Worm (Caenorhabditis elegans) whole organism, L4 larva: ENCODE measurements around the gene nspd-9.

Experiments used
- D1046.2 ChIP-seq: fragments of 200-800 bp; sonication (Bioruptor generic); IDR thresholded peaks from 2 replicates; pipeline ENCODE4 v1.3.6; 2022; ENCODE audit warnings: missing genetic modification characterization, missing compliant biosample characterization
- F10B5.3 ChIP-seq: sonication (generic microtip); optimal IDR thresholded peaks from 2 replicates; lab custom pipeline; 2016; ENCODE audit warnings: mild to moderate bottlenecking, missing genetic modification characterization, missing compliant biosample characterization
- F44E2.7 ChIP-seq: fragments of 200-800 bp; sonication (Bioruptor generic); IDR thresholded peaks from 2 replicates; pipeline ENCODE4 v2.1.2; 2022; ENCODE audit warnings: missing genetic modification characterization, missing compliant biosample characterization
- R02D3.7 ChIP-seq: fragments of 150-350 bp; sonication (generic microtip); optimal IDR thresholded peaks from 3 replicates; lab custom pipeline; 2014; ENCODE audit warnings: missing biosample characterization, missing genetic modification characterization
- aha-1 ChIP-seq: fragments of 150-350 bp; peaks from one replicate; lab custom pipeline; 2014; ENCODE audit warnings: missing biosample characterization, missing genetic modification characterization
- arid-1 ChIP-seq: fragments of 200-800 bp; sonication (Bioruptor generic); conservative IDR thresholded peaks from 2 replicates; pipeline ENCODE4 v1.3.6; 2022; ENCODE audit warnings: missing genetic modification reagents, missing genetic modification characterization, missing compliant biosample characterization
- ceh-32 ChIP-seq: sonication (generic microtip); optimal IDR thresholded peaks from 2 replicates; lab custom pipeline; 2016; ENCODE audit warnings: mild to moderate bottlenecking, missing genetic modification characterization, missing compliant biosample characterization; ENCODE audit not compliant: poor library complexity
- ceh-44 ChIP-seq: fragments of 200-800 bp; sonication (Bioruptor generic); IDR thresholded peaks from 2 replicates; pipeline ENCODE4 v1.3.6; 2022; ENCODE audit warnings: missing genetic modification reagents, missing genetic modification characterization, missing compliant biosample characterization
- cey-2 ChIP-seq: sonication (generic microtip); optimal IDR thresholded peaks from 3 replicates; lab custom pipeline; 2017; ENCODE audit warnings: missing genetic modification characterization, mild to moderate bottlenecking, missing compliant biosample characterization, antibody characterized with exemption, borderline replicate concordance; ENCODE audit not compliant: insufficient read depth
- ctbp-1 ChIP-seq: fragments of 200-800 bp; sonication (Bioruptor generic); IDR thresholded peaks from 2 replicates; pipeline ENCODE4 v1.3.6; 2022; ENCODE audit warnings: missing genetic modification reagents, missing genetic modification characterization, missing compliant biosample characterization
- daf-12 ChIP-seq: fragments of 150-350 bp; optimal IDR thresholded peaks from 2 replicates; lab custom pipeline; 2014; ENCODE audit warnings: missing biosample characterization, missing genetic modification reagents, missing genetic modification characterization
- daf-16 ChIP-seq, 3 experiments: sonication (generic microtip); optimal IDR thresholded peaks; 2 replicates each; lab custom pipeline; 2016 to 2017; ENCODE audit warnings: missing genetic modification characterization in 3 of 3, missing genetic modification reagents in 3 of 3, mild to moderate bottlenecking in 2 of 3, missing compliant biosample characterization in 2 of 3, missing biosample characterization in 1 of 3, moderate library complexity in 1 of 3
- daf-19 ChIP-seq: fragments of 200-800 bp; sonication (Bioruptor generic); conservative IDR thresholded peaks from 2 replicates; pipeline ENCODE4 v1.3.6; 2022; ENCODE audit warnings: missing genetic modification characterization, missing compliant biosample characterization
- daf-8 ChIP-seq: fragments of 200-800 bp; sonication (Bioruptor generic); IDR thresholded peaks from 2 replicates; pipeline ENCODE4 v1.3.6; 2022; ENCODE audit warnings: missing genetic modification characterization, missing compliant biosample characterization
- dmd-6 ChIP-seq: fragments of 200-800 bp; sonication (Bioruptor generic); IDR thresholded peaks from 2 replicates; pipeline ENCODE4 v1.3.6; 2022; ENCODE audit warnings: missing genetic modification reagents, missing genetic modification characterization, missing compliant biosample characterization
- dmd-9 ChIP-seq: fragments of 200-800 bp; sonication (Bioruptor generic); IDR thresholded peaks from 2 replicates; pipeline ENCODE4 v1.3.6; 2022; ENCODE audit warnings: missing genetic modification reagents, missing genetic modification characterization, missing compliant biosample characterization
- dve-1 ChIP-seq: sonication (generic microtip); optimal IDR thresholded peaks from 2 replicates; lab custom pipeline; 2017; ENCODE audit warnings: antibody characterized with exemption, mild to moderate bottlenecking, missing genetic modification characterization, missing compliant biosample characterization; ENCODE audit not compliant: insufficient read depth
- egl-43 ChIP-seq: fragments of 200-800 bp; sonication (Bioruptor generic); IDR thresholded peaks from 2 replicates; pipeline ENCODE4 v1.3.6; 2022; ENCODE audit warnings: missing genetic modification reagents, missing genetic modification characterization, missing compliant biosample characterization
- fkh-10 ChIP-seq: fragments of 150-350 bp; optimal IDR thresholded peaks from 2 replicates; lab custom pipeline; 2014; ENCODE audit warnings: missing biosample characterization, missing genetic modification reagents, missing genetic modification characterization
- hif-1 ChIP-seq, 2 experiments: sonication (generic microtip); optimal IDR thresholded peaks; 2 replicates each; lab custom pipeline; 2016 to 2017; ENCODE audit warnings: missing compliant biosample characterization in 2 of 2, missing genetic modification characterization in 2 of 2, missing genetic modification reagents in 2 of 2, missing genotype in 2 of 2, mild to moderate bottlenecking in 1 of 2
- hlh-11 ChIP-seq: fragments of 200-800 bp; sonication (Bioruptor generic); optimal IDR thresholded peaks from 2 replicates; lab custom pipeline; 2018; ENCODE audit warnings: mild to moderate bottlenecking, missing genetic modification characterization, missing compliant biosample characterization
- lim-7 ChIP-seq: fragments of 200-800 bp; sonication (Bioruptor generic); IDR thresholded peaks from 2 replicates; pipeline ENCODE4 v1.3.6; 2022; ENCODE audit warnings: missing genetic modification characterization, missing compliant biosample characterization
- lin-13 ChIP-seq: fragments of 150-350 bp; optimal IDR thresholded peaks from 2 replicates; lab custom pipeline; 2014; ENCODE audit warnings: missing biosample characterization, missing genetic modification reagents, missing genetic modification characterization
- lin-29 ChIP-seq: fragments of 200-800 bp; sonication (Bioruptor generic); IDR thresholded peaks from 2 replicates; pipeline ENCODE4 v1.3.6; 2022; ENCODE audit warnings: missing genetic modification reagents, missing genetic modification characterization, missing compliant biosample characterization
- lin-38 ChIP-seq: fragments of 200-800 bp; sonication (Bioruptor generic); IDR thresholded peaks from 2 replicates; pipeline ENCODE4 v1.3.6; 2022; ENCODE audit warnings: missing genetic modification reagents, missing genetic modification characterization, missing compliant biosample characterization
- lsy-2 ChIP-seq, 2 experiments: fragments of 150-350 bp in 1 of 2; sonication (generic microtip) in 1 of 2; optimal IDR thresholded peaks; 2 replicates each; lab custom pipeline; 2014 to 2017; ENCODE audit warnings: missing biosample characterization in 2 of 2, missing genetic modification characterization in 2 of 2
- madf-5 ChIP-seq, 2 experiments: fragments of 200-800 bp; sonication (Bioruptor generic); IDR thresholded peaks; 2 replicates each; pipeline ENCODE4 v1.3.6; 2022; ENCODE audit warnings: missing compliant biosample characterization in 2 of 2, missing genetic modification characterization in 2 of 2
- mes-2 ChIP-seq: sonication (generic microtip); optimal IDR thresholded peaks from 2 replicates; lab custom pipeline; 2016; ENCODE audit warnings: missing genotype, mild to moderate bottlenecking, missing genetic modification characterization, missing compliant biosample characterization; ENCODE audit not compliant: poor library complexity, severe bottlenecking
- nhr-25 ChIP-seq: sonication (generic microtip); optimal IDR thresholded peaks from 2 replicates; lab custom pipeline; 2017; ENCODE audit warnings: missing genetic modification characterization, mild to moderate bottlenecking, missing compliant biosample characterization, antibody characterized with exemption, moderate library complexity, borderline replicate concordance; ENCODE audit not compliant: insufficient read depth
- pha-4 ChIP-seq, 2 experiments: fragments of 150-350 bp in 1 of 2; fragments of 200-800 bp in 1 of 2; sonication (Bioruptor generic) in 1 of 2; IDR thresholded peaks in 1 of 2; optimal IDR thresholded peaks in 1 of 2; 2 replicates each; pipeline versions ENCODE4 v1.3.6 to Lab custom; 2014 to 2022; ENCODE audit warnings: missing genetic modification characterization in 2 of 2, missing genetic modification reagents in 2 of 2, missing biosample characterization in 1 of 2, missing compliant biosample characterization in 1 of 2
- pqm-1 ChIP-seq: sonication (generic microtip); optimal IDR thresholded peaks from 2 replicates; lab custom pipeline; 2017; ENCODE audit warnings: missing biosample characterization, missing genetic modification characterization
- snpc-4 ChIP-seq: fragments of 150-350 bp; optimal IDR thresholded peaks from 2 replicates; lab custom pipeline; 2014; ENCODE audit warnings: missing biosample characterization, missing genetic modification characterization
- spr-1 ChIP-seq: sonication (generic microtip); optimal IDR thresholded peaks from 2 replicates; lab custom pipeline; 2016; ENCODE audit warnings: mild to moderate bottlenecking, missing genetic modification characterization, missing compliant biosample characterization
- tag-97 ChIP-seq: fragments of 200-800 bp; sonication (Bioruptor generic); IDR thresholded peaks from 2 replicates; pipeline ENCODE4 v1.3.6; 2022; ENCODE audit warnings: missing genetic modification characterization, missing compliant biosample characterization
- unc-130 ChIP-seq: sonication (generic microtip); optimal IDR thresholded peaks from 2 replicates; lab custom pipeline; 2016; ENCODE audit warnings: missing genetic modification reagents, missing genetic modification characterization, missing compliant biosample characterization
- zag-1 ChIP-seq: fragments of 150-350 bp; optimal IDR thresholded peaks from 2 replicates; lab custom pipeline; 2014; ENCODE audit warnings: missing biosample characterization, missing genetic modification characterization
- ztf-7 ChIP-seq: fragments of 150-350 bp; optimal IDR thresholded peaks from 2 replicates; lab custom pipeline; 2014; ENCODE audit warnings: missing biosample characterization, missing genetic modification characterization

nspd-9 gene

DNA sequence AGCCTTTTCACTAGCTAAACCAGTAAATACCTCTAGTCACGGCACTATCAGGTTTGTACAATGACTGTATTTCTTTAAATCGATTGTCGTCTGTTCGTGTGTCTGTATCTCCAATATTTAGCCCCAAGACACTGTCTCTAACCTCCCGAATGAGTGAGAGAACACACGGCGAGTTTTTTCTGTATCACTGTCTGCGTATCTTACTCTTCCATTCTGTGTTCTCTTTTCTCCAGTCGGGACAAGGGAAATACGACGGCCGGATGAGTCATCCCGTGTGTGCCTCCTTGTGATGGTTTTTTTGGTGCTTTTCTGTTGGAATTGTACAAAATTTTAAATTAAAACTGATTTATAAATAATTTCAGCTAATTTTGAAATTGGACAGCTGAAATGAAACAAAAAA, 34.1 kb downstream of the nspd-9 start (continued):
- TF ChIP-seq dmd-6 (GFP tag; lab: Robert Waterston, UW) (peak; percentile 62), lin-13 (GFP tag; lab: Kevin White, UChicago) (no peak), pqm-1 (tag; lab: Kevin White, UChicago) (peak; percentile 57), F44E2.7 (GFP tag; lab: Robert Waterston, UW) (no peak), zag-1 (tag; lab: Kevin White, UChicago) (no peak), ceh-32 (no peak), daf-19 (GFP tag; lab: Robert Waterston, UW) (0 out of 2 replicates have a peak, but pooled peaks have one; percentile 39), D1046.2 (GFP tag; lab: Robert Waterston, UW) (no peak), egl-43 (GFP tag; lab: Robert Waterston, UW) (no peak), tag-97 (GFP tag; lab: Robert Waterston, UW) (no peak), lim-7 (GFP tag; lab: Robert Waterston, UW) (no peak), lsy-2 (tag; optimal IDR thresholded peaks at IDR 0.05; lab: Kevin White, UChicago) (peak; percentile 57 to 80), ctbp-1 (GFP tag; lab: Robert Waterston, UW) (peak; percentile 25; the same call in 1 of the 2 replicates), aha-1 (peak; percentile 7), hlh-11 (peak; percentile 93), lin-29 (GFP tag; lab: Robert Waterston, UW) (no peak), snpc-4 (no peak), arid-1 (GFP tag; lab: Robert Waterston, UW) (no peak), hif-1 (tag; optimal IDR thresholded peaks at IDR 0.05; lab: Kevin White, UChicago) (peak in 1 of 2 experiments; percentile 64), madf-5 (GFP tag; IDR thresholded peaks at IDR 0.05; lab: Robert Waterston, UW) (no peak), pha-4 (GFP tag; IDR thresholded peaks at IDR 0.05; lab: Robert Waterston, UW) (0 out of 2 replicates have a peak, but pooled peaks have one; percentile 50), pha-4 (tag; optimal IDR thresholded peaks at IDR 0.05; lab: Kevin White, UChicago) (peak; percentile 64), ceh-44 (GFP tag; lab: Robert Waterston, UW) (no peak), nhr-25 (peak; percentile 37), dve-1 (peak; percentile 86), F10B5.3 (tag; lab: Kevin White, UChicago) (peak; percentile 10), R02D3.7 (tag; lab: Kevin White, UChicago) (no peak), fkh-10 (GFP tag; lab: Kevin White, UChicago) (peak; percentile 41)

ce11 chrIII:4792560-4793136, 37.5 kb downstream of the nspd-9 start, which contains the start of gene mip-1:
mip-1 (plus strand) TSS chrIII:4793086.
- no peak for TF ChIP-seq lin-13 (GFP tag; lab: Kevin White, UChicago)
- no peak for TF ChIP-seq daf-16 (GFP tag; optimal IDR thresholded peaks at IDR 0.05; lab: Kevin White, UChicago)
- no peak for TF ChIP-seq daf-16 (tag; optimal IDR thresholded peaks at IDR 0.05; lab: Kevin White, UChicago)
- no peak for TF ChIP-seq ztf-7 (tag; lab: Kevin White, UChicago)
- no peak for TF ChIP-seq spr-1 (tag; lab: Kevin White, UChicago)
- peak; percentile 40 for TF ChIP-seq unc-130 (GFP tag; lab: Kevin White, UChicago)
- no peak for TF ChIP-seq daf-8
- no peak for TF ChIP-seq dmd-6 (GFP tag; lab: Robert Waterston, UW)
- no peak for TF ChIP-seq mes-2 (tag; lab: Kevin White, UChicago)
- no peak for TF ChIP-seq R02D3.7 (tag; lab: Kevin White, UChicago)
- 0 out of 2 replicates have a peak, but pooled peaks have one; percentile 25 for TF ChIP-seq lin-38 (GFP tag; lab: Robert Waterston, UW)
- no peak for TF ChIP-seq cey-2 (tag; lab: Kevin White, UChicago)
- no peak for TF ChIP-seq daf-12 (tag; lab: Kevin White, UChicago)
- no peak for TF ChIP-seq dmd-9 (GFP tag; lab: Robert Waterston, UW)
